Fruit fly (Drosophila melanogaster): Measurements from ENCODE around the gene CG2003.

Gene CG2003

DNA sequence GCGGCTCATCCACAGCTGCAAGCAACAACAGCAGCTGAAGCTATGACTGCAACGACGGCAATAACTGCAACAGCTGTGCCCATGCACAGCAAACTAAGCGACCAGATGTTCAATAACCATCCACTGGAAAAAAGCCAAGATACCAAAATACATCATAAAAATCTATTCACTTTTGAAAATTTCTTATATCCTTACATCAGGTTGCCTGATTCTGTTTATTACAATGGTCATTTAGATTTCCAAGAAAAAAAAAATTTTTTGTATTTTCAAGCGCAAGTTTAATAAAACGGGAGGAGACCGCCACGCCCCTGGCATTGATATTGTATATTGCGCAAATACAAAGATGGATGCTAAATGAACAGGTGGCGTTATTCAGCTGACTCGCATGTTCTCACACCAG, 16.6 kb upstream of the CG2003 start:
- no peak for TF ChIP-seq CG14711 (tag; optimal IDR thresholded peaks at IDR 0.05)
- no peak for TF ChIP-seq pad (GFP tag; optimal IDR thresholded peaks at IDR 0.05)
- no peak for TF ChIP-seq CG7101 (tag; optimal IDR thresholded peaks at IDR 0.05)
- TF ChIP-seq bab1 (GFP tag; optimal IDR thresholded peaks at IDR 0.05): no peak
- no peak for TF ChIP-seq Hr96 (GFP tag; optimal IDR thresholded peaks at IDR 0.05)
- TF ChIP-seq ovo (GFP tag; optimal IDR thresholded peaks at IDR 0.05): no peak
- no peak for TF ChIP-seq CG12768 (GFP tag; optimal IDR thresholded peaks at IDR 0.05)
- no peak for TF ChIP-seq Clk (GFP tag; optimal IDR thresholded peaks at IDR 0.05)

DNA sequence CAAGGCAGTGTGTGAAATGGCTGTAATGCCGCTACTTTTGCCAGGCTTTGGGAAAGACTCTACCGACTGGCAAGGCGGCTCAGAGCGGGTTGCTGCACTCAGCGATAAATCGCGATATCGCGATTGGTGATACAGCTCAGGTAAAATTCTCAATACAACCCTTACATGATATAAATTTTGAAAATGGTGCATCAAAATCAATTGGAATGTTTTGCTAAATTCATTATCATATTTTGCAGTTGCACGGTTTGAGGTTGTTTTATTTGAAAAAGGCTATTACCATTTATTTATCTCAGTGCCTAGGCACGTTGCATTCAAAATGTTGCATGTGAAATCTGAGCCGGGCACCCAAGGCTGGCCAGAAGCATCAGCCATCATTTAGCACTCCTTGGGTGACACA, 14.8 kb upstream of the CG2003 start:
- TF ChIP-seq bab1 (GFP tag; optimal IDR thresholded peaks at IDR 0.05): no peak
- TF ChIP-seq Mnt (GFP tag; optimal IDR thresholded peaks at IDR 0.05): no peak
- no peak for TF ChIP-seq ovo (GFP tag; optimal IDR thresholded peaks at IDR 0.05)
- no peak for TF ChIP-seq CG7045 (GFP tag; optimal IDR thresholded peaks at IDR 0.05)
- TF ChIP-seq Hr96 (GFP tag; optimal IDR thresholded peaks at IDR 0.05): no peak
- no peak for TF ChIP-seq toe (GFP tag; optimal IDR thresholded peaks at IDR 0.05)
- TF ChIP-seq tj (GFP tag; optimal IDR thresholded peaks at IDR 0.05): no peak

DNA sequence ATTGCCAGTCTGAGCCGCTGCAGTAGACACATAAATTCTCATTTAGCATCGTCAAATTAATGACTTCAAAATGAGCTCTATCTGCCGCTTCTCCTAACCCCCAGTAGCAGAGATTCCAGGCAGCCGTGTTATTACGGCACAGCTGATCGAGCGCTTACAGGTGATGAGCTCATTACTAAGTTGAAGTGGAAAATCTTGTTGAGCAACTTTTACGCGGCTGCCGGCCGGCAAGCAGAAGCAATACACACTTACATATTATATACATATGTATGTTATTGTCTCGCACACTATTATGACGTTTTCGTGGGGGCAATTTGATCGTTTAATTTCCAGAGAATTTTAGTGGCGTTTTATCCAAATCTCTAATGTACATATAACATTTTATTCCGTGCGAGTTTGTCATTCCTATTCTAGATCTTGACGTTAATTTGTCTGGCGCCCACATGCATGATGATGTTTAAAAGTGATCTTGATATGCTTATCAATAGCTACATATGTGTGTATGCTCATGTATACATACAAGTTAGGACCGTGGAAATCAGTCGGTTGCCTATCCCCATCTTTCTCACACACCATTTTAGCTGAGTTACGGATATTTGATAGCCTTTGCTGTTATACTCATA, 13.1 kb upstream of the CG2003 start:
- peak; percentile 75 for TF ChIP-seq tj (GFP tag; optimal IDR thresholded peaks at IDR 0.05)
- no peak for TF ChIP-seq CG7101 (tag; optimal IDR thresholded peaks at IDR 0.05)

DNA sequence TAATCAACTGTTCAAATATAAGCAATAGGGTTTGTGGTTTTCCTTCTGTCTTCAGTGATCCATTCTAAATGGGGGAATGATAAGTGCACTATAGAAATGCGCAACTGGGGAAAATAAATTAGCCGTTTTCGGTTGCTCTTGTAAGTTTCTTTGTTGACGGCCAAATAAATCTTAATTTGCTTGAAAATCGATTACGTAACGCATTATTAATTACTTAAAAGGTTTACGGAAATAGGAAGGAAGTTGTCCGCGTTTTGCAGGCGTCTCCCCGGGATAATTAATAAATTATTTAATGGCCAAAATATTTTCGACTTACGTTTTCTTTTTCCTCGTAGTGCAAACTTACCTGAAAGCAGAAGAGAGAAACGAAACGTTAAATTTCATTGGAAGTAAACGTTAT, 8.5 kb upstream of the CG2003 start:
- no peak for TF ChIP-seq CG33017 (tag; optimal IDR thresholded peaks at IDR 0.05)

DNA sequence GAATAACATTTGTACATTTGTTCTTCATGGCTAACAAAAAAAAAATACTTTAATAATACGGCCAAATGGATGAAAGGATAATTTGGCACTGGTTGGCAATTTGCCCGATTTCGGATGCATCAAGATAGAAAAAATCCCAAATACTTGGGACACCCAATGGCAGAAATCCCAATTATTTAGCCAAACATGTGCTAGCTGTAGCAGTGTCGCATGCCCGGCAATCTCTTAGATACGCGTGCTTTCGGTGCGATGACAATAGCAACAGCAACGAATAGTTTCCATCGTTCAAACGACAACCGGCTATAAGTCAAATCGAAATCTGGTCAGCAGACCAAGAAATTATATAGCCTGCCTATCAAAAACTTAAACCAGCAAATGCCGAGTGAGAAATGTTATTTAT, 4.8 kb upstream of the CG2003 start:
- no peak for TF ChIP-seq toe (GFP tag; optimal IDR thresholded peaks at IDR 0.05)
- no peak for TF ChIP-seq Crg-1 (GFP tag; optimal IDR thresholded peaks at IDR 0.05)
- no peak for TF ChIP-seq bab1 (GFP tag; optimal IDR thresholded peaks at IDR 0.05)
- TF ChIP-seq kay (GFP tag; ENCODE audit: borderline replicate concordance): no peak
- no peak for TF ChIP-seq CG7045 (GFP tag; optimal IDR thresholded peaks at IDR 0.05)
- no peak for TF ChIP-seq CG33017 (tag; optimal IDR thresholded peaks at IDR 0.05)
- TF ChIP-seq cic (GFP tag; optimal IDR thresholded peaks at IDR 0.05): no peak
- no peak for TF ChIP-seq CG12768 (GFP tag; optimal IDR thresholded peaks at IDR 0.05)
- TF ChIP-seq Clk (GFP tag; optimal IDR thresholded peaks at IDR 0.05): no peak
- TF ChIP-seq CG5204 (GFP tag; optimal IDR thresholded peaks at IDR 0.05): no peak
- TF ChIP-seq ovo (GFP tag; optimal IDR thresholded peaks at IDR 0.05): no peak
- no peak for TF ChIP-seq pad (GFP tag; optimal IDR thresholded peaks at IDR 0.05)
- TF ChIP-seq CG14711 (tag; optimal IDR thresholded peaks at IDR 0.05): no peak
- no peak for TF ChIP-seq cnc (optimal IDR thresholded peaks at IDR 0.05)
- TF ChIP-seq Hr96 (GFP tag; optimal IDR thresholded peaks at IDR 0.05): no peak
- TF ChIP-seq CG1620 (GFP tag; optimal IDR thresholded peaks at IDR 0.05): no peak
- TF ChIP-seq CG7101 (tag; optimal IDR thresholded peaks at IDR 0.05): no peak
- no peak for TF ChIP-seq tj (GFP tag; optimal IDR thresholded peaks at IDR 0.05)

DNA sequence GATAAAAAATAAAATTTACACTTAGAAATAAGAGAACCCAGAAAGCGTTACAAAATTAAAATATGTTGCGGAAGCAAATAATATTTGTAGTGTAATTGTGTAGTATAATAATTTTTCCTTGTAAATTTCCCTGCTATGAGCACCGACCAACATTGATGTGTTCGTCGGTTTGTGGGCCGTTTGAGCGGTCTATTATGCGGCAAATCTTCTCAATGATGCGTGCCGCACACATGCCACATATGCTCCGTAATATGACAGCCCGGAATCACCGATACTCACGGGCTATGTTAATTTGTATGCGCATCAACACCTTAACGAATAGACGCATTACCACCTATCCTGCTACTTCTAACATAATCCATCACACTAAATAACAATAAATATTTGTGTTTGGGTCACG, 1.1 kb upstream of the CG2003 start:
- no peak for TF ChIP-seq Clk (GFP tag; optimal IDR thresholded peaks at IDR 0.05)
- no peak for TF ChIP-seq Crg-1 (GFP tag; optimal IDR thresholded peaks at IDR 0.05)
- TF ChIP-seq toe (GFP tag; optimal IDR thresholded peaks at IDR 0.05): no peak
- no peak for TF ChIP-seq tj (GFP tag; optimal IDR thresholded peaks at IDR 0.05)
- TF ChIP-seq pad (GFP tag; optimal IDR thresholded peaks at IDR 0.05): no peak
- no peak for TF ChIP-seq CG7045 (GFP tag; optimal IDR thresholded peaks at IDR 0.05)

DNA sequence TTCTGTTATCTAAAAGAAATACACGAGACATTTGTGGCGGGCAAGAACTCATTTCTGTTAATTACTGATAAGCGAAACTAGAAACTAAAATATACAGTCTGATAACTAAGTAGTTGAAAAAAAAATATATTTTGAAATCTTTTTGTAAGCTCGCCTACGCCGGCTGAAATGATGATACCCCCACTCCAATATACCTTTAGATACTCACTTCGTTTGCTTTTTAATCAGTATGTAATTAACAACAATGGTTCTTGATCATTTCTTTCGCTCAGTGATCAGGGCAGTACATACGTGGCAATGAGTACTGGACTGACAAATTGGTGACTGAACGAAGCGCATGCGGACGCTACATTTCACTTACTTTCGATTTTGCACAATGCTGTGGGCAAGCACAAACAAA, 497 bp downstream of the CG2003 start:
- no peak for TF ChIP-seq Mnt (GFP tag; optimal IDR thresholded peaks at IDR 0.05)
- no peak for TF ChIP-seq CG1620 (GFP tag; optimal IDR thresholded peaks at IDR 0.05)
- no peak for TF ChIP-seq cnc (optimal IDR thresholded peaks at IDR 0.05)
- TF ChIP-seq CG14711 (tag; optimal IDR thresholded peaks at IDR 0.05): no peak
- no peak for TF ChIP-seq CG7101 (tag; optimal IDR thresholded peaks at IDR 0.05)
- TF ChIP-seq Crg-1 (GFP tag; optimal IDR thresholded peaks at IDR 0.05): no peak
- no peak for TF ChIP-seq tj (GFP tag; optimal IDR thresholded peaks at IDR 0.05)

DNA sequence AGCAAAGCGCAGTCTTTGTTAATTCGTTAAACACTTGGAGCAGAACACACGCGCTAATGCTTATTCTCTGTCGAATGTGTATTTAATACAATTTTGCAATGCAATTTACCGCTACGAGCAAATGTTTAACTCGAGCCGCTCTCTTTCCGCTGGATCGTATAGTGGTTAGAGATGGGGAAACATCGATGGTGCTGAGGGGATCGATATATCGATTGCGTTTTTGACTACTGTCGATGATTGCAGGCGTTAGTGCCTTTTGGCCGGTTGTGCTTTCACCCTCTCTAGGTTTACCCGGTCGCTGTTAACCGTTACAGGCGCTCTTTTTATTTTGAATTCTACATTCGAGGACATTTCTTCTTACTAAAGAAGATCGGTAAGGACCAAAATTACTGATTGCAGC, 7.7 kb downstream of the CG2003 start:
- TF ChIP-seq cic (GFP tag; optimal IDR thresholded peaks at IDR 0.05) (no peak), bab1 (GFP tag; optimal IDR thresholded peaks at IDR 0.05) (peak; percentile 80), CG1620 (GFP tag; optimal IDR thresholded peaks at IDR 0.05) (peak; percentile 1), Mnt (GFP tag; optimal IDR thresholded peaks at IDR 0.05) (peak; percentile 30), CG7101 (tag; optimal IDR thresholded peaks at IDR 0.05) (peak; percentile 5), CG33017 (tag; optimal IDR thresholded peaks at IDR 0.05) (no peak)
